Worm (Caenorhabditis elegans) whole organism, L4 larva: ENCODE measurements around the gene M02D8.7.

ENCODE experiments used
- F26F4.8 ChIP-seq: fragments of 200-800 bp; sonication (Bioruptor generic); conservative IDR thresholded peaks from 2 replicates; pipeline ENCODE4 v1.3.6; 2022; ENCODE audit warnings: missing genetic modification characterization, missing compliant biosample characterization
- Y105C5A.15 ChIP-seq: fragments of 200-800 bp; sonication (Bioruptor generic); IDR thresholded peaks from 2 replicates; pipeline ENCODE4 v1.3.6; 2022; ENCODE audit warnings: missing genetic modification characterization, missing compliant biosample characterization
- aly-2 ChIP-seq: sonication (generic microtip); optimal IDR thresholded peaks from 2 replicates; lab custom pipeline; 2018; ENCODE audit warnings: missing biosample characterization, missing genetic modification characterization
- ama-1 ChIP-seq: fragments of 150-350 bp; optimal IDR thresholded peaks from 2 replicates; lab custom pipeline; 2014; ENCODE audit warnings: inconsistent platforms, mixed read lengths
- arid-1 ChIP-seq: fragments of 200-800 bp; sonication (Bioruptor generic); conservative IDR thresholded peaks from 2 replicates; pipeline ENCODE4 v1.3.6; 2022; ENCODE audit warnings: missing genetic modification reagents, missing genetic modification characterization, missing compliant biosample characterization
- ceh-62 ChIP-seq: sonication (generic microtip); optimal IDR thresholded peaks from 2 replicates; lab custom pipeline; 2017; ENCODE audit warnings: missing biosample characterization, missing genetic modification characterization
- cey-2 ChIP-seq: sonication (generic microtip); optimal IDR thresholded peaks from 3 replicates; lab custom pipeline; 2017; ENCODE audit warnings: missing genetic modification characterization, mild to moderate bottlenecking, missing compliant biosample characterization, antibody characterized with exemption, borderline replicate concordance; ENCODE audit not compliant: insufficient read depth
- daf-16 ChIP-seq, 3 experiments: sonication (generic microtip); optimal IDR thresholded peaks; 2 replicates each; lab custom pipeline; 2016 to 2017; ENCODE audit warnings: missing genetic modification characterization in 3 of 3, missing genetic modification reagents in 3 of 3, mild to moderate bottlenecking in 2 of 3, missing compliant biosample characterization in 2 of 3, missing biosample characterization in 1 of 3, moderate library complexity in 1 of 3
- daf-8 ChIP-seq: fragments of 200-800 bp; sonication (Bioruptor generic); IDR thresholded peaks from 2 replicates; pipeline ENCODE4 v1.3.6; 2022; ENCODE audit warnings: missing genetic modification characterization, missing compliant biosample characterization
- dmd-6 ChIP-seq: fragments of 200-800 bp; sonication (Bioruptor generic); IDR thresholded peaks from 2 replicates; pipeline ENCODE4 v1.3.6; 2022; ENCODE audit warnings: missing genetic modification reagents, missing genetic modification characterization, missing compliant biosample characterization
- dmd-9 ChIP-seq: fragments of 200-800 bp; sonication (Bioruptor generic); IDR thresholded peaks from 2 replicates; pipeline ENCODE4 v1.3.6; 2022; ENCODE audit warnings: missing genetic modification reagents, missing genetic modification characterization, missing compliant biosample characterization
- dpl-1 ChIP-seq: fragments of 150-350 bp; optimal IDR thresholded peaks from 2 replicates; lab custom pipeline; 2014; ENCODE audit warnings: missing biosample characterization, missing genetic modification reagents, missing genetic modification characterization
- dve-1 ChIP-seq: sonication (generic microtip); optimal IDR thresholded peaks from 2 replicates; lab custom pipeline; 2017; ENCODE audit warnings: antibody characterized with exemption, mild to moderate bottlenecking, missing genetic modification characterization, missing compliant biosample characterization; ENCODE audit not compliant: insufficient read depth
- egl-27 ChIP-seq: sonication (generic microtip); optimal IDR thresholded peaks from 3 replicates; lab custom pipeline; 2017; ENCODE audit warnings: missing biosample characterization, missing genetic modification reagents, missing genetic modification characterization
- gei-8 ChIP-seq: fragments of 200-800 bp; sonication (Bioruptor generic); optimal IDR thresholded peaks from 2 replicates; lab custom pipeline; 2018; ENCODE audit warnings: mild to moderate bottlenecking, missing genetic modification characterization, missing compliant biosample characterization
- hlh-11 ChIP-seq: fragments of 200-800 bp; sonication (Bioruptor generic); optimal IDR thresholded peaks from 2 replicates; lab custom pipeline; 2018; ENCODE audit warnings: mild to moderate bottlenecking, missing genetic modification characterization, missing compliant biosample characterization
- hlh-30 ChIP-seq: sonication (generic microtip); optimal IDR thresholded peaks from 2 replicates; lab custom pipeline; 2017; ENCODE audit warnings: antibody characterized with exemption, mild to moderate bottlenecking, missing genetic modification characterization, missing compliant biosample characterization; ENCODE audit not compliant: insufficient read depth
- hmg-1.1 ChIP-seq: fragments of 200-800 bp; sonication (Bioruptor generic); IDR thresholded peaks from 2 replicates; pipeline ENCODE4 v1.3.6; 2022; ENCODE audit warnings: missing genetic modification reagents, missing genetic modification characterization, missing compliant biosample characterization
- jun-1 ChIP-seq: fragments of 150-350 bp; optimal IDR thresholded peaks from 2 replicates; lab custom pipeline; 2014; ENCODE audit warnings: missing biosample characterization, missing genetic modification reagents, missing genetic modification characterization
- lim-7 ChIP-seq: fragments of 200-800 bp; sonication (Bioruptor generic); IDR thresholded peaks from 2 replicates; pipeline ENCODE4 v1.3.6; 2022; ENCODE audit warnings: missing genetic modification characterization, missing compliant biosample characterization
- lin-1 ChIP-seq: fragments of 200-800 bp; sonication (Bioruptor generic); IDR thresholded peaks from 2 replicates; pipeline ENCODE4 v1.3.6; 2022; ENCODE audit warnings: missing genetic modification reagents, missing genetic modification characterization, missing compliant biosample characterization
- lin-13 ChIP-seq: fragments of 150-350 bp; optimal IDR thresholded peaks from 2 replicates; lab custom pipeline; 2014; ENCODE audit warnings: missing biosample characterization, missing genetic modification reagents, missing genetic modification characterization
- lin-29 ChIP-seq: fragments of 200-800 bp; sonication (Bioruptor generic); IDR thresholded peaks from 2 replicates; pipeline ENCODE4 v1.3.6; 2022; ENCODE audit warnings: missing genetic modification reagents, missing genetic modification characterization, missing compliant biosample characterization
- mdt-29 ChIP-seq: fragments of 200-800 bp; sonication (Bioruptor generic); IDR thresholded peaks from 2 replicates; pipeline ENCODE4 v1.3.6; 2022; ENCODE audit warnings: missing genetic modification reagents, missing genetic modification characterization, missing compliant biosample characterization
- mes-2 ChIP-seq: sonication (generic microtip); optimal IDR thresholded peaks from 2 replicates; lab custom pipeline; 2016; ENCODE audit warnings: missing genotype, mild to moderate bottlenecking, missing genetic modification characterization, missing compliant biosample characterization; ENCODE audit not compliant: poor library complexity, severe bottlenecking
- nhr-102 ChIP-seq: sonication (generic microtip); optimal IDR thresholded peaks from 2 replicates; lab custom pipeline; 2016; ENCODE audit warnings: mild to moderate bottlenecking, missing genetic modification characterization, moderate library complexity, missing compliant biosample characterization
- nhr-111 ChIP-seq: fragments of 200-800 bp; sonication (Bioruptor generic); optimal IDR thresholded peaks from 2 replicates; lab custom pipeline; 2018; ENCODE audit warnings: mild to moderate bottlenecking, missing genetic modification characterization, missing compliant biosample characterization
- nhr-237 ChIP-seq: sonication (generic microtip); optimal IDR thresholded peaks from 2 replicates; lab custom pipeline; 2017; ENCODE audit warnings: missing biosample characterization, missing genetic modification characterization
- nhr-28 ChIP-seq: fragments of 150-350 bp; optimal IDR thresholded peaks from 2 replicates; lab custom pipeline; 2014; ENCODE audit warnings: missing biosample characterization, missing genetic modification characterization
- nhr-41 ChIP-seq: fragments of 200-800 bp; sonication (Bioruptor generic); IDR thresholded peaks from 2 replicates; pipeline ENCODE4 v1.3.6; 2022; ENCODE audit warnings: missing genetic modification reagents, missing genetic modification characterization, missing compliant biosample characterization
- nhr-48 ChIP-seq: sonication (generic microtip); optimal IDR thresholded peaks from 2 replicates; lab custom pipeline; 2016; ENCODE audit warnings: mild to moderate bottlenecking, missing genetic modification characterization, missing compliant biosample characterization
- nhr-76 ChIP-seq: fragments of 150-350 bp; optimal IDR thresholded peaks from 2 replicates; lab custom pipeline; 2014; ENCODE audit warnings: missing biosample characterization, missing genetic modification characterization
- php-3 ChIP-seq: fragments of 200-800 bp; sonication (Bioruptor generic); IDR thresholded peaks from 2 replicates; pipeline ENCODE4 v1.3.6; 2022; ENCODE audit warnings: missing genetic modification reagents, missing genetic modification characterization, missing compliant biosample characterization
- rbr-2 ChIP-seq: sonication (generic microtip); optimal IDR thresholded peaks from 2 replicates; lab custom pipeline; 2016; ENCODE audit warnings: missing genotype, missing genetic modification characterization, missing compliant biosample characterization
- sdz-12 ChIP-seq: fragments of 200-800 bp; sonication (Bioruptor generic); optimal IDR thresholded peaks from 2 replicates; lab custom pipeline; 2018; ENCODE audit warnings: mild to moderate bottlenecking, missing genetic modification characterization, missing compliant biosample characterization
- skn-1 ChIP-seq: fragments of 150-350 bp; optimal IDR thresholded peaks from 2 replicates; lab custom pipeline; 2014; ENCODE audit warnings: missing biosample characterization, missing genetic modification characterization
- snpc-4 ChIP-seq: fragments of 150-350 bp; optimal IDR thresholded peaks from 2 replicates; lab custom pipeline; 2014; ENCODE audit warnings: missing biosample characterization, missing genetic modification characterization
- tra-1 ChIP-seq: fragments of 200-800 bp; sonication (Bioruptor generic); IDR thresholded peaks from 2 replicates; pipeline ENCODE4 v1.3.6; 2022; ENCODE audit warnings: missing genetic modification reagents, missing genetic modification characterization, missing compliant biosample characterization
- zfp-3 ChIP-seq: fragments of 200-800 bp; sonication (Bioruptor generic); conservative IDR thresholded peaks from 2 replicates; pipeline ENCODE4 v1.3.6; 2022; ENCODE audit warnings: missing genetic modification reagents, missing genetic modification characterization, missing compliant biosample characterization
- zip-11 ChIP-seq: fragments of 200-800 bp; sonication (Bioruptor generic); IDR thresholded peaks from 2 replicates; pipeline ENCODE4 v1.3.6; 2022; ENCODE audit warnings: missing genetic modification characterization, missing compliant biosample characterization
- ztf-11 ChIP-seq: fragments of 150-350 bp; optimal IDR thresholded peaks from 2 replicates; lab custom pipeline; 2014; ENCODE audit warnings: missing biosample characterization, missing genetic modification characterization

Gene M02D8.7

ce11 chrX:8761060-8761459 is 18.3 kb upstream of the M02D8.7 start (continued):
- TF ChIP-seq ceh-62 (tag; lab: Kevin White, UChicago) = no peak
- TF ChIP-seq snpc-4 (tag; lab: Kevin White, UChicago) = no peak
- no peak for TF ChIP-seq cey-2 (tag; lab: Kevin White, UChicago)
- no peak for TF ChIP-seq mes-2
- no peak for TF ChIP-seq nhr-102 (tag; lab: Kevin White, UChicago)
- no peak for TF ChIP-seq jun-1 (tag; lab: Kevin White, UChicago)
- no peak for TF ChIP-seq nhr-48
- no peak for TF ChIP-seq gei-8 (GFP tag; lab: Kevin White, UChicago)
- no peak for TF ChIP-seq F26F4.8 (GFP tag; lab: Robert Waterston, UW)
- TF ChIP-seq sdz-12 (GFP tag; lab: Kevin White, UChicago) = no peak
- no peak for TF ChIP-seq lin-1 (GFP tag; lab: Robert Waterston, UW)
- TF ChIP-seq dmd-6 = no peak
- no peak for TF ChIP-seq zfp-3 (GFP tag; lab: Robert Waterston, UW)
- TF ChIP-seq ama-1 (lab: Kevin White, UChicago) = no peak
- TF ChIP-seq nhr-237 (tag; lab: Kevin White, UChicago) = no peak
- TF ChIP-seq nhr-41 = no peak
- TF ChIP-seq zip-11 (GFP tag; lab: Robert Waterston, UW) = no peak
- TF ChIP-seq egl-27 (tag; lab: Kevin White, UChicago) = no peak
- TF ChIP-seq lin-13 (GFP tag; lab: Kevin White, UChicago) = no peak
- no peak for TF ChIP-seq dmd-9 (GFP tag; lab: Robert Waterston, UW)
- TF ChIP-seq nhr-76 (tag; lab: Kevin White, UChicago) = no peak
- no peak for TF ChIP-seq mdt-29 (GFP tag; lab: Robert Waterston, UW)
- TF ChIP-seq lin-29 (GFP tag; lab: Robert Waterston, UW) = no peak
- peak in 1 of 2 experiments; percentile 58 for TF ChIP-seq daf-16 (GFP tag; optimal IDR thresholded peaks at IDR 0.05; lab: Kevin White, UChicago)
- peak; percentile 41 for TF ChIP-seq daf-16 (tag; optimal IDR thresholded peaks at IDR 0.05; lab: Kevin White, UChicago)
- no peak for TF ChIP-seq ztf-11 (tag; lab: Kevin White, UChicago)
- no peak for TF ChIP-seq daf-8 (GFP tag; lab: Robert Waterston, UW)
- TF ChIP-seq dpl-1 (GFP tag; lab: Kevin White, UChicago) = no peak
- TF ChIP-seq skn-1 (tag; lab: Kevin White, UChicago) = no peak
- peak; percentile 12 for TF ChIP-seq hlh-11 (tag; lab: Kevin White, UChicago)
- TF ChIP-seq tra-1 (GFP tag; lab: Robert Waterston, UW) = no peak
- no peak for TF ChIP-seq aly-2 (tag; lab: Kevin White, UChicago)
- TF ChIP-seq arid-1 (GFP tag; lab: Robert Waterston, UW) = no peak
- TF ChIP-seq php-3 (GFP tag; lab: Robert Waterston, UW) = no peak
- no peak for TF ChIP-seq nhr-111 (GFP tag; lab: Kevin White, UChicago)

ce11 chrX:8755987-8756386 is 13.2 kb upstream of the M02D8.7 start:
- no peak for TF ChIP-seq php-3 (GFP tag; lab: Robert Waterston, UW)
- TF ChIP-seq nhr-28 (tag; lab: Kevin White, UChicago) = peak; percentile 24
- TF ChIP-seq hmg-1.1 (GFP tag; lab: Robert Waterston, UW) = no peak
- no peak for TF ChIP-seq rbr-2 (tag; lab: Kevin White, UChicago)
- TF ChIP-seq nhr-102 (tag; lab: Kevin White, UChicago) = no peak
- TF ChIP-seq Y105C5A.15 (GFP tag; lab: Robert Waterston, UW) = no peak
- no peak for TF ChIP-seq F26F4.8 (GFP tag; lab: Robert Waterston, UW)
- peak; percentile 89 for TF ChIP-seq dve-1 (tag; lab: Kevin White, UChicago)
- no peak for TF ChIP-seq daf-16 (GFP tag; optimal IDR thresholded peaks at IDR 0.05; lab: Kevin White, UChicago)
- peak; percentile 96 for TF ChIP-seq daf-16 (tag; optimal IDR thresholded peaks at IDR 0.05; lab: Kevin White, UChicago)
- TF ChIP-seq lim-7 = no peak
- TF ChIP-seq dmd-6 = peak; percentile 29; the same call in 1 of the 2 replicates
- TF ChIP-seq hlh-11 (tag; lab: Kevin White, UChicago) = peak; percentile 38
- TF ChIP-seq hlh-30 (tag; lab: Kevin White, UChicago) = peak; percentile 64
- TF ChIP-seq nhr-48 = peak; percentile 18
